Fruit fly (Drosophila melanogaster) whole organism, embryonic: ENCODE measurements around the gene CG17930.

Experiments
- B-H2 ChIP-seq: fragments of 200-800 bp; sonication (Bioruptor generic); optimal IDR thresholded peaks from 2 replicates; lab custom pipeline; 2018; ENCODE audit warnings: missing biosample characterization, mild to moderate bottlenecking, missing genetic modification characterization
- CG11456 ChIP-seq: fragments of 200-800 bp; sonication (Bioruptor generic); IDR thresholded peaks from 3 replicates; pipeline ENCODE4 v1.3.6; 2022; ENCODE audit warnings: missing biosample characterization, missing genetic modification characterization
- CG11560 ChIP-seq: fragments of 200-800 bp; sonication (Bioruptor generic); IDR thresholded peaks from 3 replicates; pipeline ENCODE4 v1.3.6; 2022; ENCODE audit warnings: missing biosample characterization, missing genetic modification characterization
- CG11696 ChIP-seq: fragments of 200-800 bp; sonication (Bioruptor generic); IDR thresholded peaks from 2 replicates; pipeline ENCODE4 v1.3.6; 2022; ENCODE audit warnings: missing biosample characterization, missing genetic modification characterization
- CG12071 ChIP-seq: fragments of 200-800 bp; sonication (Bioruptor generic); optimal IDR thresholded peaks from 3 replicates; lab custom pipeline; 2018; ENCODE audit warnings: missing biosample characterization, mild to moderate bottlenecking, missing genetic modification characterization
- CG12769 ChIP-seq: fragments of 200-800 bp; sonication (Bioruptor generic); optimal IDR thresholded peaks from 2 replicates; lab custom pipeline; 2019; ENCODE audit warnings: missing biosample characterization, mild to moderate bottlenecking, missing genetic modification characterization, moderate library complexity
- CG13287 ChIP-seq: fragments of 200-800 bp; sonication (Bioruptor generic); IDR thresholded peaks from 2 replicates; pipeline ENCODE4 v1.3.6; 2022; ENCODE audit warnings: missing biosample characterization, missing genetic modification characterization; ENCODE audit not compliant: partially characterized antibody
- CG13296 ChIP-seq: fragments of 200-800 bp; sonication (Bioruptor generic); optimal IDR thresholded peaks from 3 replicates; lab custom pipeline; 2018; ENCODE audit warnings: missing biosample characterization, mild to moderate bottlenecking, missing genetic modification characterization
- CG13624 ChIP-seq: fragments of 200-800 bp; sonication (Bioruptor generic); optimal IDR thresholded peaks from 2 replicates; lab custom pipeline; 2016; ENCODE audit warnings: missing biosample characterization, missing genetic modification characterization
- CG16863 ChIP-seq: fragments of 200-800 bp; sonication (Bioruptor generic); optimal IDR thresholded peaks from 3 replicates; lab custom pipeline; 2016; ENCODE audit warnings: missing biosample characterization, missing genetic modification characterization
- CG17328 ChIP-seq: fragments of 200-800 bp; sonication (Bioruptor generic); IDR thresholded peaks from 2 replicates; pipeline ENCODE4 v1.3.6; 2022; ENCODE audit warnings: missing biosample characterization, missing genetic modification characterization
- CG17359 ChIP-seq: fragments of 200-800 bp; sonication (Bioruptor generic); optimal IDR thresholded peaks from 3 replicates; lab custom pipeline; 2018; ENCODE audit warnings: missing biosample characterization, mild to moderate bottlenecking, missing genetic modification characterization, moderate library complexity
- CG18011 ChIP-seq: fragments of 200-800 bp; sonication (Bioruptor generic); optimal IDR thresholded peaks from 2 replicates; lab custom pipeline; 2017; ENCODE audit warnings: missing biosample characterization, missing genetic modification characterization, mild to moderate bottlenecking, moderate library complexity, missing genotype
- CG2129 ChIP-seq: fragments of 200-800 bp; sonication (Bioruptor generic); IDR thresholded peaks from 2 replicates; pipeline ENCODE4 v1.3.6; 2022; ENCODE audit warnings: missing biosample characterization, missing genetic modification characterization; ENCODE audit not compliant: partially characterized antibody
- CG4404 ChIP-seq: fragments of 200-800 bp; sonication (Bioruptor generic); IDR thresholded peaks from 2 replicates; pipeline ENCODE4 v1.3.6; 2022; ENCODE audit warnings: missing biosample characterization, missing genetic modification characterization
- CG6254 ChIP-seq: fragments of 200-800 bp; sonication (Bioruptor generic); optimal IDR thresholded peaks from 3 replicates; lab custom pipeline; 2017; ENCODE audit warnings: mild to moderate bottlenecking, missing biosample characterization, missing genetic modification reagents, missing genetic modification characterization
- CG6813 ChIP-seq: fragments of 200-800 bp; sonication (Bioruptor generic); optimal IDR thresholded peaks from 2 replicates; lab custom pipeline; 2017; ENCODE audit warnings: missing biosample characterization, missing genetic modification characterization, mild to moderate bottlenecking, moderate library complexity, missing genetic modification reagents
- CG7987 ChIP-seq: fragments of 200-800 bp; sonication (Bioruptor generic); optimal IDR thresholded peaks from 2 replicates; lab custom pipeline; 2018; ENCODE audit warnings: missing biosample characterization, mild to moderate bottlenecking, missing genetic modification characterization, moderate library complexity
- CG8359 ChIP-seq: fragments of 200-800 bp; sonication (Bioruptor generic); optimal IDR thresholded peaks from 2 replicates; lab custom pipeline; 2017; ENCODE audit warnings: missing biosample characterization, mild to moderate bottlenecking, missing genetic modification characterization, borderline replicate concordance
- CG9876 ChIP-seq: fragments of 200-800 bp; sonication (Bioruptor generic); optimal IDR thresholded peaks from 2 replicates; lab custom pipeline; 2016; ENCODE audit warnings: missing biosample characterization, missing genetic modification characterization
- GATAe ChIP-seq: fragments of 200-800 bp; sonication (Bioruptor generic); conservative IDR thresholded peaks from 2 replicates; pipeline ENCODE4 v1.3.6; 2022; ENCODE audit warnings: missing biosample characterization, missing genetic modification characterization
- Hand ChIP-seq: fragments of 200-800 bp; sonication (Bioruptor generic); optimal IDR thresholded peaks from 2 replicates; lab custom pipeline; 2017; ENCODE audit warnings: mild to moderate bottlenecking, missing biosample characterization, missing genetic modification reagents, missing genetic modification characterization
- Hr51 ChIP-seq, 2 experiments: fragments of 200-800 bp; sonication (Bioruptor generic); optimal IDR thresholded peaks; 2 replicates in 1 of 2; 3 replicates in 1 of 2; lab custom pipeline; 2016 to 2018; ENCODE audit warnings: missing biosample characterization in 2 of 2, missing genetic modification characterization in 2 of 2, mild to moderate bottlenecking in 1 of 2, moderate library complexity in 1 of 2
- Max ChIP-seq: fragments of 200-800 bp; sonication (Bioruptor generic); optimal IDR thresholded peaks from 2 replicates; lab custom pipeline; 2016; ENCODE audit warnings: missing biosample characterization, mild to moderate bottlenecking, missing genetic modification characterization
- Mrtf ChIP-seq: fragments of 200-800 bp; sonication (Bioruptor generic); IDR thresholded peaks from 3 replicates; pipeline ENCODE4 v1.3.6; 2022; ENCODE audit warnings: missing biosample characterization, missing genetic modification characterization
- NC2β ChIP-seq: fragments of 200-800 bp; sonication (Bioruptor generic); optimal IDR thresholded peaks from 2 replicates; lab custom pipeline; 2016; ENCODE audit warnings: missing biosample characterization, missing genetic modification characterization
- Neu2 ChIP-seq: fragments of 200-800 bp; sonication (Bioruptor generic); optimal IDR thresholded peaks from 3 replicates; lab custom pipeline; 2016; ENCODE audit warnings: missing biosample characterization, missing genetic modification characterization, borderline replicate concordance
- Poxn ChIP-seq: fragments of 200-800 bp; sonication (Bioruptor generic); IDR thresholded peaks from 2 replicates; pipeline ENCODE4 v1.3.6; 2022; ENCODE audit warnings: missing biosample characterization, missing genetic modification characterization
- Sox100B ChIP-seq: fragments of 200-800 bp; sonication (Bioruptor generic); optimal IDR thresholded peaks from 3 replicates; lab custom pipeline; 2018; ENCODE audit warnings: missing biosample characterization, mild to moderate bottlenecking, missing genetic modification characterization
- Stat92E ChIP-seq, 3 experiments: fragments of >200 bp in 2 of 3; fragments of 200-800 bp in 1 of 3; sonication (Bioruptor generic) in 1 of 3; optimal IDR thresholded peaks; 2 replicates each; lab custom pipeline; 2017 to 2019; ENCODE audit warnings: missing biosample characterization in 3 of 3, missing genetic modification characterization in 3 of 3, mild to moderate bottlenecking in 1 of 3, moderate library complexity in 1 of 3
- ab ChIP-seq: fragments of 200-800 bp; sonication (Bioruptor generic); optimal IDR thresholded peaks from 2 replicates; lab custom pipeline; 2016; ENCODE audit warnings: missing biosample characterization, missing genetic modification characterization
- btn ChIP-seq: fragments of 200-800 bp; sonication (Bioruptor generic); optimal IDR thresholded peaks from 2 replicates; lab custom pipeline; 2016; ENCODE audit warnings: missing biosample characterization, missing genetic modification characterization
- cad ChIP-seq: fragments of >200 bp; optimal IDR thresholded peaks from 2 replicates; lab custom pipeline; 2017; ENCODE audit warnings: missing biosample characterization, missing genetic modification characterization
- cg ChIP-seq: fragments of 200-800 bp; sonication (Bioruptor generic); optimal IDR thresholded peaks from 3 replicates; lab custom pipeline; 2019; ENCODE audit warnings: missing biosample characterization, mild to moderate bottlenecking, missing genetic modification characterization, moderate library complexity
- corto ChIP-seq: fragments of 200-800 bp; sonication (Bioruptor generic); optimal IDR thresholded peaks from 2 replicates; lab custom pipeline; 2016; ENCODE audit warnings: missing biosample characterization, mild to moderate bottlenecking, missing genetic modification characterization, moderate library complexity
- disco-r ChIP-seq: fragments of 200-800 bp; sonication (Bioruptor generic); optimal IDR thresholded peaks from 2 replicates; lab custom pipeline; 2016; ENCODE audit warnings: missing biosample characterization, missing genetic modification characterization
- dysf ChIP-seq: fragments of 200-800 bp; sonication (Bioruptor generic); IDR thresholded peaks from 3 replicates; pipeline ENCODE4 v1.3.6; 2022; ENCODE audit warnings: missing biosample characterization, missing genetic modification characterization
- ind ChIP-seq: fragments of 200-800 bp; sonication (Bioruptor generic); optimal IDR thresholded peaks from 3 replicates; lab custom pipeline; 2016; ENCODE audit warnings: missing biosample characterization, missing genetic modification characterization
- inv ChIP-seq: fragments of 200-800 bp; sonication (Bioruptor generic); IDR thresholded peaks from 2 replicates; pipeline ENCODE4 v1.3.6; 2022; ENCODE audit warnings: missing biosample characterization, missing genetic modification characterization; ENCODE audit not compliant: partially characterized antibody
- mirr ChIP-seq: fragments of 200-800 bp; sonication (Bioruptor generic); optimal IDR thresholded peaks from 3 replicates; lab custom pipeline; 2018; ENCODE audit warnings: missing biosample characterization, mild to moderate bottlenecking, missing genetic modification characterization
- mld ChIP-seq: fragments of 200-800 bp; sonication (Bioruptor generic); IDR thresholded peaks from 3 replicates; pipeline ENCODE4 v1.3.6; 2022; ENCODE audit warnings: missing biosample characterization, missing genetic modification characterization; ENCODE audit not compliant: partially characterized antibody
- pan ChIP-seq, 4 experiments: fragments of >200 bp in 3 of 4; fragments of 200-800 bp in 1 of 4; sonication (Bioruptor generic) in 1 of 4; optimal IDR thresholded peaks in 3 of 4; IDR thresholded peaks in 1 of 4; 2 replicates each; pipeline versions ENCODE4 v1.3.6 to Lab custom; 2017 to 2022; ENCODE audit warnings: missing biosample characterization in 2 of 4, missing genetic modification characterization in 2 of 4, mixed read lengths in 1 of 4
- pfk ChIP-seq: fragments of 200-800 bp; sonication (Bioruptor generic); optimal IDR thresholded peaks from 2 replicates; lab custom pipeline; 2018; ENCODE audit warnings: missing biosample characterization, mild to moderate bottlenecking, missing genetic modification characterization, moderate library complexity
- pnt ChIP-seq: fragments of 200-800 bp; sonication (Bioruptor generic); optimal IDR thresholded peaks from 3 replicates; lab custom pipeline; 2016; ENCODE audit warnings: missing biosample characterization, missing genetic modification characterization
- ro ChIP-seq: fragments of 200-800 bp; sonication (Bioruptor generic); IDR thresholded peaks from 2 replicates; pipeline ENCODE4 v1.3.6; 2022; ENCODE audit warnings: missing biosample characterization, missing genetic modification characterization
- salm ChIP-seq: fragments of 200-800 bp; sonication (Bioruptor generic); optimal IDR thresholded peaks from 2 replicates; lab custom pipeline; 2018; ENCODE audit warnings: missing biosample characterization, mild to moderate bottlenecking, missing genetic modification characterization
- ssp ChIP-seq: fragments of 200-800 bp; sonication (Bioruptor generic); IDR thresholded peaks from 2 replicates; pipeline ENCODE4 v1.3.6; 2022; ENCODE audit warnings: missing biosample characterization, missing genetic modification characterization
- tio ChIP-seq: fragments of 200-800 bp; sonication (Bioruptor generic); optimal IDR thresholded peaks from 2 replicates; lab custom pipeline; 2017; ENCODE audit warnings: missing biosample characterization, missing genetic modification characterization, inconsistent platforms

Gene CG17930

DNA sequence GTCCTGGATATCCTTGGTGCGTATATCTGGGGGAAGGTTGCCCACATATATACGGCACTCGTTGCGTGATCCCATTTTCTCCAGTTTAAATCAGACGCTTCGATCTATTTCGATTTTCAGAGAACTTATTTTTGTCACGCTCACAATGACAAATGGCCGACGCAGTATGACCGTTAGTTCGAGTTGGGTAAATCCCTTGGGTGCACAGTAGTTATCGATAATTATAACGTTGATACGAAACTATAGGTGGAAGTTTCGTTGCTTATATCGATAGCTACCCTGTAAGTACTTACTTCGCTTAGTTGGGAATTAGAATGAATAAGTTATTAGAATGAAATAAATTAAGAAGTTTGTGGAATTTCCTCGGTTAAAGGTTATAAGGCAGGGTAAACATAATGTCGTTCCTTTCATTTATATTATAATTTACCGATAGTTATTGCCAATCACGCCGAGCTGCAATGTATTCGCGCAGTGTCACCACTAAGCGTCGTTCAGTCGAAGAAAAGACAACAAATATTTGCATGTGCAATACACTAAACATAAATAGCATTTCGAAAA, 14.2 kb downstream of the CG17930 start, which contains the start of the genes SF2 and pad (continued):
- TF ChIP-seq CG7987 (GFP tag; lab: Kevin White, UChicago) (no peak), CG8359 (GFP tag; lab: Kevin White, UChicago) (no peak), salm (tag; lab: Kevin White, UChicago) (peak; percentile 36), Mrtf (GFP tag; lab: Robert Waterston, UW) (no peak; the same call in 2 of the 3 replicates), mld (GFP tag; lab: Robert Waterston, UW) (peak; percentile 82), CG11456 (peak; percentile 74; the same call in 2 of the 3 replicates), CG11696 (GFP tag; lab: Robert Waterston, UW) (no peak), CG6813 (GFP tag; lab: Kevin White, UChicago) (peak; percentile 28), pnt (GFP tag; lab: Kevin White, UChicago) (peak; percentile 65), pfk (GFP tag; lab: Kevin White, UChicago) (peak; percentile 21), NC2β (GFP tag; lab: Kevin White, UChicago) (peak; percentile 69), disco-r (GFP tag; lab: Kevin White, UChicago) (peak; percentile 58), CG13624 (GFP tag; lab: Kevin White, UChicago) (peak; percentile 80), Sox100B (GFP tag; lab: Kevin White, UChicago) (peak; percentile 69), CG17359 (peak; percentile 67), btn (GFP tag; lab: Kevin White, UChicago) (peak; percentile 35), CG13296 (GFP tag; lab: Kevin White, UChicago) (peak; percentile 75), pan (optimal IDR thresholded peaks at IDR 0.05; lab: Kevin White, UChicago) (no peak), pan (GFP tag; optimal IDR thresholded peaks at IDR 0.05 in 1 of 2, IDR thresholded peaks at IDR 0.05 in 1 of 2) (peak in 1 of 2 experiments; percentile 69), cg (GFP tag; lab: Kevin White, UChicago) (peak; percentile 53), CG13287 (GFP tag; lab: Robert Waterston, UW) (peak; percentile 96), ind (GFP tag; lab: Kevin White, UChicago) (peak; percentile 81), dysf (GFP tag; lab: Robert Waterston, UW) (peak; percentile 73), CG16863 (peak; percentile 75), ab (GFP tag; lab: Kevin White, UChicago) (peak; percentile 5), Hr51 (GFP tag; optimal IDR thresholded peaks at IDR 0.05; lab: Kevin White, UChicago) (peak; percentile 69 to 78), Hand (GFP tag; lab: Kevin White, UChicago) (peak; percentile 42), cad (GFP tag; lab: Kevin White, UChicago) (no peak), CG9876 (GFP tag; lab: Kevin White, UChicago) (peak; percentile 61), ssp (GFP tag; lab: Robert Waterston, UW) (peak; percentile 73), Poxn (no peak; the same call in 1 of the 2 replicates), CG11560 (tag; lab: Robert Waterston, UW) (peak; percentile 52; the same call in 1 of the 3 replicates), mirr (GFP tag; lab: Kevin White, UChicago) (peak; percentile 18), CG6254 (GFP tag; lab: Kevin White, UChicago) (peak; percentile 41), CG4404 (GFP tag; lab: Robert Waterston, UW) (peak; percentile 79), CG12071 (GFP tag; lab: Kevin White, UChicago) (no peak), Max (GFP tag; lab: Kevin White, UChicago) (peak; percentile 87), CG12769 (tag; lab: Kevin White, UChicago) (peak; percentile 55), GATAe (GFP tag; lab: Robert Waterston, UW) (no peak), CG18011 (GFP tag; lab: Kevin White, UChicago) (peak; percentile 63), corto (no peak), Stat92E (GFP tag; optimal IDR thresholded peaks at IDR 0.05; lab: Kevin White, UChicago) (peak in 1 of 3 experiments; percentile 44), ro (GFP tag; lab: Robert Waterston, UW) (no peak), B-H2 (GFP tag; lab: Kevin White, UChicago) (peak; percentile 84), CG17328 (GFP tag; lab: Robert Waterston, UW) (peak; percentile 57), CG2129 (peak; percentile 93), Neu2 (GFP tag; lab: Kevin White, UChicago) (no peak), inv (GFP tag; lab: Robert Waterston, UW) (peak; percentile 95), tio (GFP tag; lab: Kevin White, UChicago) (peak; percentile 44)
